Worm (Caenorhabditis elegans) whole organism, L4/young adult: ENCODE measurements around the gene F23B12.1.
A peak's percentile ranks its signal among the peaks of the same experiment; 100 is the strongest.

Source experiments
- W03F9.2 ChIP-seq: fragments of 150-350 bp; optimal IDR thresholded peaks from 2 replicates; lab custom pipeline; 2014; ENCODE audit warnings: missing biosample characterization, missing genetic modification characterization
- dao-5 ChIP-seq: sonication (generic microtip); optimal IDR thresholded peaks from 2 replicates; lab custom pipeline; 2016; ENCODE audit warnings: missing genotype, missing genetic modification characterization, moderate library complexity, missing compliant biosample characterization

DNA sequence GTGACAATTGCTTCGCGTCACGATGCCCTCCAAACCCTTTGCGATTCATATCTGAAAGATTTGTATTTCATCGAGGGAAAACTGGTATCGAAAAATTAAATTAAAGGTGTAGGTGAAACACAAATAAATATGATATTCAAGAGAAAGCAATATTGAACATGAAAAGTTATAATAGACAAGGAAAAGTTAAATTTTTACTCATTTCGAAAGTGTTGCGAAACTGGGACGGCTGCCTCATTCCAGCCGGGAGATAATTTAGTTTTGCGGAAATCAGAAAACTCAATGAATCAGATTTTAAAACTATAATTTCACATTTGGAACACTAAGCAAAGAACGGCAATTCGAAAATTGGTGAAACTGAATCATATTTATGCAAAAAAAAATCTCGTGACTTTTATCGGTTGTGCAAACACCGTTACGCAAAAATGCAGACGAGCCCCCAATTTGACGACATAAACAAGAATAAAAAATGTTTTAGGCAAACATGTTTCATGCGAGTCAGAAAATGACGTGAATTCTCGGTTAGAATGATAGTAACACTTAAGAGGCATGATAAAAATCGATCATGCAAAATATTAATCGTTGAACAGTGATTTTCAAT is 13.9 kb upstream of the F23B12.1 start, which contains the start of the genes nxf-1 and C15H11.11:
- TF ChIP-seq W03F9.2 (tag; lab: Kevin White, UChicago), result peak; percentile 68
- no peak for TF ChIP-seq dao-5 (tag; lab: Kevin White, UChicago)
